Worm (Caenorhabditis elegans): ENCODE data around the gene erd-2.2.

erd-2.2 gene

ce11 chrIII:5951589-5952378 lies 44.9 kb downstream of the erd-2.2 start (continued):
- TF ChIP-seq ztf-11 (tag; optimal IDR thresholded peaks at IDR 0.05) (no peak), dmd-4 (tag; optimal IDR thresholded peaks at IDR 0.05) (no peak), nhr-21 (tag; optimal IDR thresholded peaks at IDR 0.05) (no peak), elt-3 (tag; optimal IDR thresholded peaks at IDR 0.05) (no peak), elt-1 (tag; optimal IDR thresholded peaks at IDR 0.05) (no peak), nhr-12 (tag; optimal IDR thresholded peaks at IDR 0.05) (no peak), lin-13 (GFP tag; optimal IDR thresholded peaks at IDR 0.05) (no peak), nhr-237 (tag; optimal IDR thresholded peaks at IDR 0.05) (no peak)

- TF ChIP-seq nhr-25 (tag; optimal IDR thresholded peaks at IDR 0.05) (peak; percentile 68), Y55F3AM.14 (GFP tag; optimal IDR thresholded peaks at IDR 0.05) (no peak), ztf-4 (tag; optimal IDR thresholded peaks at IDR 0.05) (peak; percentile 70), ceh-82 (tag; optimal IDR thresholded peaks at IDR 0.05) (no peak), blmp-1 (tag; optimal IDR thresholded peaks at IDR 0.05; ENCODE audit: insufficient read depth) (peak; percentile 16)
Measured at ce11 chrIII:5953041-5953912, 46.4 kb downstream of the erd-2.2 start.

ce11 chrIII:5953913-5954290 lies 47.1 kb downstream of the erd-2.2 start:
- no peak for TF ChIP-seq zag-1 (tag; optimal IDR thresholded peaks at IDR 0.05)
- no peak for TF ChIP-seq unc-55 (GFP tag; optimal IDR thresholded peaks at IDR 0.05)
- TF ChIP-seq mbf-1 (tag; optimal IDR thresholded peaks at IDR 0.05) = no peak
- TF ChIP-seq crh-2 (tag; optimal IDR thresholded peaks at IDR 0.05) = no peak
- TF ChIP-seq lin-39 (tag; optimal IDR thresholded peaks at IDR 0.05) = no peak
- no peak for TF ChIP-seq nhr-23 (tag; optimal IDR thresholded peaks at IDR 0.05)
- TF ChIP-seq ztf-1 (GFP tag; conservative IDR thresholded peaks at IDR 0.05) = no peak
- no peak for TF ChIP-seq gmeb-1 (tag; optimal IDR thresholded peaks at IDR 0.05)
- no peak for TF ChIP-seq snpc-4 (tag; optimal IDR thresholded peaks at IDR 0.05)
- TF ChIP-seq nhr-21 (tag; optimal IDR thresholded peaks at IDR 0.05) = no peak
- no peak for TF ChIP-seq sem-4 (tag; optimal IDR thresholded peaks at IDR 0.05)
- no peak for TF ChIP-seq egl-27 (tag; optimal IDR thresholded peaks at IDR 0.05)
- no peak for TF ChIP-seq nhr-11 (tag; optimal IDR thresholded peaks at IDR 0.05)
- no peak for TF ChIP-seq nhr-10 (tag; optimal IDR thresholded peaks at IDR 0.05)
- TF ChIP-seq alr-1 (tag; optimal IDR thresholded peaks at IDR 0.05) = no peak
- no peak for TF ChIP-seq nhr-129 (tag; optimal IDR thresholded peaks at IDR 0.05)
- no peak for TF ChIP-seq nhr-25 (tag; optimal IDR thresholded peaks at IDR 0.05)
- TF ChIP-seq sma-9 (GFP tag; optimal IDR thresholded peaks at IDR 0.05) = no peak
- no peak for TF ChIP-seq sma-9 (tag; optimal IDR thresholded peaks at IDR 0.05)
- TF ChIP-seq nhr-12 (tag; optimal IDR thresholded peaks at IDR 0.05) = no peak
- no peak for TF ChIP-seq blmp-1 (tag; optimal IDR thresholded peaks at IDR 0.05; ENCODE audit: insufficient read depth)
